In the genomic region with DNA sequence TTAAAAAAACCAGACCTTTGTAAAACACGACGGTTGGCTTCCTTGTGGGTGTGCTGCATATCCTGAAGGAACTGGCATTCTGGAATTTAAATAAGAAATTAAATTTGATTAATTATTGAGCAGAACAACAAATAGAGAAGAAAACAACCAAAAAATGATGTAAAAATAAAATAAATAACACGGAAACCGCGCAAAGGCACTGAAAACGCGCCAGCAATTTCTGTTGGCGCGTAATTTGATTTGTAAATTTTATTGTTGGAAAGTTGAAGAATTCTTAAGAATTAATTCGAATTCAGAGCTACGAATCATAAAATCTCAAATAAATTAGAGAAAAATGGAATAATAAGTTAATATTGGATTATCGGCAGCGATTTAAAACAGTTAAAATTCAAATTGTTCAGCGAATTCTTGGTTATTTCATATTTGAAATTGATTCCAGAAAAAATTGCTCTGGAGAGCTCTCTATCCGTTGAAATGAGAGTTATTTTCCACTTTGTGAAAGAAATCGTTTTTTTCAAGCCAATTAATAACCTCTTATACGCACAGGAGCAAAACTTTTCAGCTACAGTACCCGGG, we compare ENCODE assay signal across 7 worm cellular contexts.
A peak's percentile ranks its signal among the peaks of the same experiment; 100 is the strongest.
TF ChIP-seq lines count a peak whose summit lies in the region.

A gene (minus strand): TSS at position 79 of the 576 bp plus-strand sequence.

TF ChIP-seq in whole organism, L1 larva, 84 proteins besides CTCF, POLR2A, EP300 and RAD21 (continues in another document):
- TF ChIP-seq lsy-2 (tag; optimal IDR thresholded peaks at IDR 0.05; lab: Kevin White, UChicago) = peak; percentile 87 to 89
- TF ChIP-seq snpc-4 (tag; optimal IDR thresholded peaks at IDR 0.05; lab: Kevin White, UChicago) = peak; percentile 88
- no peak for TF ChIP-seq vab-15 (tag; optimal IDR thresholded peaks at IDR 0.05; lab: Kevin White, UChicago)
- TF ChIP-seq dpl-1 (GFP tag; optimal IDR thresholded peaks at IDR 0.05; lab: Kevin White, UChicago) = peak; percentile 91 to 96 (median 96)
- TF ChIP-seq grh-1 (GFP tag; IDR thresholded peaks at IDR 0.05; lab: Robert Waterston, UW) = peak; percentile 67
- TF ChIP-seq pax-3 (tag; optimal IDR thresholded peaks at IDR 0.05; lab: Kevin White, UChicago) = peak; percentile 23
- peak; percentile 5 for TF ChIP-seq nhr-237 (tag; optimal IDR thresholded peaks at IDR 0.05; lab: Kevin White, UChicago)
- TF ChIP-seq hlh-4 (tag; optimal IDR thresholded peaks at IDR 0.05; lab: Kevin White, UChicago) = no peak
- TF ChIP-seq nhr-20 (tag; optimal IDR thresholded peaks at IDR 0.05; lab: Kevin White, UChicago) = peak; percentile 88
- TF ChIP-seq tbx-2 (tag; optimal IDR thresholded peaks at IDR 0.05; lab: Kevin White, UChicago) = peak; percentile 86
- TF ChIP-seq unc-130 (tag; optimal IDR thresholded peaks at IDR 0.05; lab: Kevin White, UChicago) = peak; percentile 87
- peak; percentile 71 for TF ChIP-seq unc-86 (tag; optimal IDR thresholded peaks at IDR 0.05; lab: Kevin White, UChicago)

TF ChIP-seq in whole organism, L2 larva, 48 proteins besides CTCF, POLR2A, EP300 and RAD21 (continues in another document):
- TF ChIP-seq unc-62 (GFP tag; optimal IDR thresholded peaks at IDR 0.05; lab: Kevin White, UChicago) = no peak
- peak; percentile 56 for TF ChIP-seq nhr-25 (tag; optimal IDR thresholded peaks at IDR 0.05; lab: Kevin White, UChicago)
- no peak for TF ChIP-seq nhr-77 (tag; optimal IDR thresholded peaks at IDR 0.05; lab: Kevin White, UChicago)
- no peak for TF ChIP-seq nhr-23 (tag; optimal IDR thresholded peaks at IDR 0.05; lab: Kevin White, UChicago)
- no peak for TF ChIP-seq skn-1 (tag; optimal IDR thresholded peaks at IDR 0.05; lab: Kevin White, UChicago)
- TF ChIP-seq sma-9 (GFP tag; optimal IDR thresholded peaks at IDR 0.05; lab: Kevin White, UChicago) = peak; percentile 85
- no peak for TF ChIP-seq sma-9 (tag; optimal IDR thresholded peaks at IDR 0.05; lab: Kevin White, UChicago)
- TF ChIP-seq mdl-1 (tag; optimal IDR thresholded peaks at IDR 0.05; lab: Kevin White, UChicago) = no peak
- TF ChIP-seq peb-1 (tag; optimal IDR thresholded peaks at IDR 0.05; lab: Kevin White, UChicago) = no peak
- no peak for TF ChIP-seq Y55F3AM.14 (GFP tag; optimal IDR thresholded peaks at IDR 0.05; lab: Kevin White, UChicago)
- TF ChIP-seq lin-39 (tag; optimal IDR thresholded peaks at IDR 0.05; lab: Kevin White, UChicago) = no peak
- TF ChIP-seq F13H6.1 (tag; optimal IDR thresholded peaks at IDR 0.05; lab: Kevin White, UChicago) = peak; percentile 66
- TF ChIP-seq unc-55 (GFP tag; optimal IDR thresholded peaks at IDR 0.05; lab: Kevin White, UChicago) = peak; percentile 90

TF ChIP-seq in whole organism, L3 larva, 47 proteins besides CTCF, POLR2A, EP300 and RAD21 (continues in another document):
- TF ChIP-seq pqm-1 (tag; optimal IDR thresholded peaks at IDR 0.05; lab: Kevin White, UChicago) (no peak), hmg-11 (tag; optimal IDR thresholded peaks at IDR 0.05; lab: Kevin White, UChicago) (peak; percentile 53), elt-1 (tag; optimal IDR thresholded peaks at IDR 0.05; lab: Kevin White, UChicago) (no peak), nfya-1 (tag; optimal IDR thresholded peaks at IDR 0.05; lab: Kevin White, UChicago; ENCODE audit: insufficient read depth) (peak; percentile 84), aly-2 (tag; optimal IDR thresholded peaks at IDR 0.05; lab: Kevin White, UChicago) (no peak), pha-4 (tag; optimal IDR thresholded peaks at IDR 0.05; lab: Kevin White, UChicago) (peak; percentile 90), R02D3.7 (tag; optimal IDR thresholded peaks at IDR 0.05; lab: Kevin White, UChicago) (peak; percentile 44), jun-1 (tag; optimal IDR thresholded peaks at IDR 0.05; lab: Kevin White, UChicago) (no peak), snpc-4 (tag; optimal IDR thresholded peaks at IDR 0.05; lab: Kevin White, UChicago) (peak; percentile 91), nhr-67 (tag; optimal IDR thresholded peaks at IDR 0.05; lab: Kevin White, UChicago) (no peak), lin-39 (tag; optimal IDR thresholded peaks at IDR 0.05; lab: Kevin White, UChicago) (peak; percentile 19), ceh-82 (tag; optimal IDR thresholded peaks at IDR 0.05; lab: Kevin White, UChicago) (no peak), ceh-28 (tag; optimal IDR thresholded peaks at IDR 0.05; lab: Kevin White, UChicago) (no peak)

TF ChIP-seq in whole organism, L4 larva, 104 proteins besides CTCF, POLR2A, EP300 and RAD21 (continues in another document):
- TF ChIP-seq nhr-41 (GFP tag; IDR thresholded peaks at IDR 0.05; lab: Robert Waterston, UW) (no peak), mxl-2 (GFP tag; conservative IDR thresholded peaks at IDR 0.05; lab: Robert Waterston, UW) (no peak), lin-1 (GFP tag; IDR thresholded peaks at IDR 0.05; lab: Robert Waterston, UW) (no peak), dve-1 (tag; optimal IDR thresholded peaks at IDR 0.05; lab: Kevin White, UChicago; ENCODE audit: insufficient read depth) (no peak), mes-2 (tag; optimal IDR thresholded peaks at IDR 0.05; lab: Kevin White, UChicago; ENCODE audit: poor library complexity, severe bottlenecking) (peak; percentile 88), hif-1 (tag; optimal IDR thresholded peaks at IDR 0.05; lab: Kevin White, UChicago) (no peak), ceh-20 (GFP tag; IDR thresholded peaks at IDR 0.05; lab: Robert Waterston, UW) (no peak), hmg-1.1 (GFP tag; IDR thresholded peaks at IDR 0.05; lab: Robert Waterston, UW) (0 out of 2 replicates have a peak, but pooled peaks have one; percentile 16), hlh-11 (tag; optimal IDR thresholded peaks at IDR 0.05; lab: Kevin White, UChicago) (peak; percentile 34), zip-11 (GFP tag; IDR thresholded peaks at IDR 0.05; lab: Robert Waterston, UW) (no peak), mdl-1 (tag; optimal IDR thresholded peaks at IDR 0.05; lab: Kevin White, UChicago) (peak in 1 of 2 experiments; percentile 17), nhr-102 (tag; optimal IDR thresholded peaks at IDR 0.05; lab: Kevin White, UChicago) (peak; percentile 50)

TF ChIP-seq in whole organism, late embryonic, 69 proteins besides CTCF, POLR2A, EP300 and RAD21:
- TF ChIP-seq unc-42 (tag; optimal IDR thresholded peaks at IDR 0.05; lab: Kevin White, UChicago) = peak; percentile 57
- peak; percentile 6 for TF ChIP-seq nfya-1 (tag; optimal IDR thresholded peaks at IDR 0.05; lab: Kevin White, UChicago)
- TF ChIP-seq gmeb-2 (tag; optimal IDR thresholded peaks at IDR 0.05; lab: Kevin White, UChicago) = no peak

TF ChIP-seq in whole organism, mixed stage, embryonic, 35 proteins besides CTCF, POLR2A, EP300 and RAD21:
- TF ChIP-seq lsy-2 (tag; optimal IDR thresholded peaks at IDR 0.05; lab: Kevin White, UChicago) = peak; percentile 38
- peak; percentile 84 for TF ChIP-seq ces-1 (GFP tag; optimal IDR thresholded peaks at IDR 0.05; lab: Kevin White, UChicago)
- TF ChIP-seq snpc-4 (tag; optimal IDR thresholded peaks at IDR 0.05; lab: Kevin White, UChicago) = no peak
- TF ChIP-seq M03D4.4 (tag; optimal IDR thresholded peaks at IDR 0.05; lab: Kevin White, UChicago) = no peak
- no peak for TF ChIP-seq lin-13 (tag; optimal IDR thresholded peaks at IDR 0.05; lab: Kevin White, UChicago)
- TF ChIP-seq nhr-2 (tag; optimal IDR thresholded peaks at IDR 0.05; lab: Kevin White, UChicago) = no peak
- no peak for TF ChIP-seq unc-120 (tag; optimal IDR thresholded peaks at IDR 0.05; lab: Kevin White, UChicago; ENCODE audit: poor library complexity, severe bottlenecking)
- TF ChIP-seq mep-1 (tag; optimal IDR thresholded peaks at IDR 0.05; lab: Kevin White, UChicago) = peak; percentile 37
- no peak for TF ChIP-seq cnd-1 (tag; optimal IDR thresholded peaks at IDR 0.05; lab: Kevin White, UChicago)
- TF ChIP-seq pha-4 (tag; optimal IDR thresholded peaks at IDR 0.05; lab: Kevin White, UChicago) = peak; percentile 13
- peak; percentile 29 for TF ChIP-seq nhr-237 (tag; optimal IDR thresholded peaks at IDR 0.05; lab: Kevin White, UChicago)

TF ChIP-seq in whole organism, young adult, 124 proteins besides CTCF, POLR2A, EP300 and RAD21 (continues in another document):
- no peak for TF ChIP-seq F22D6.2 (tag; optimal IDR thresholded peaks at IDR 0.05; lab: Kevin White, UChicago)
- TF ChIP-seq tlf-1 (GFP tag; optimal IDR thresholded peaks at IDR 0.05; lab: Kevin White, UChicago) = peak; percentile 35
- TF ChIP-seq ztf-18 (tag; optimal IDR thresholded peaks at IDR 0.05; lab: Kevin White, UChicago) = peak; percentile 92
- TF ChIP-seq tbp1 (GFP tag; optimal IDR thresholded peaks at IDR 0.05; lab: Kevin White, UChicago) = peak; percentile 7
- TF ChIP-seq ceh-79 (tag; optimal IDR thresholded peaks at IDR 0.05; lab: Kevin White, UChicago) = no peak
- peak; percentile 3 for TF ChIP-seq snpc-1.3 (tag; optimal IDR thresholded peaks at IDR 0.05; lab: Kevin White, UChicago; ENCODE audit: insufficient read depth)
- no peak for TF ChIP-seq F49E8.2 (tag; optimal IDR thresholded peaks at IDR 0.05; lab: Kevin White, UChicago; ENCODE audit: insufficient read depth)
- TF ChIP-seq efl-1 (GFP tag; optimal IDR thresholded peaks at IDR 0.05; lab: Kevin White, UChicago) = peak; percentile 63
- peak; percentile 55 for TF ChIP-seq xnd-1 (tag; optimal IDR thresholded peaks at IDR 0.05; lab: Kevin White, UChicago)
- peak; percentile 92 for TF ChIP-seq lin-54 (GFP tag; optimal IDR thresholded peaks at IDR 0.05; lab: Kevin White, UChicago)
- peak; percentile 71 for TF ChIP-seq mcd-1 (GFP tag; IDR thresholded peaks at IDR 0.05; lab: Robert Waterston, UW)
- TF ChIP-seq dpl-1 (GFP tag; optimal IDR thresholded peaks at IDR 0.05; lab: Kevin White, UChicago) = peak; percentile 76
- TF ChIP-seq let-607 (tag; optimal IDR thresholded peaks at IDR 0.05; lab: Kevin White, UChicago) = peak in 1 of 2 experiments; percentile 29
- TF ChIP-seq lsl-1 (GFP tag; optimal IDR thresholded peaks at IDR 0.05; lab: Kevin White, UChicago) = peak; percentile 68
- TF ChIP-seq madf-6 (GFP tag; IDR thresholded peaks at IDR 0.05; lab: Robert Waterston, UW) = peak; percentile 55
- no peak for TF ChIP-seq nfya-2 (GFP tag; IDR thresholded peaks at IDR 0.05; lab: Robert Waterston, UW)
- peak; percentile 25; the same call in 1 of the 2 replicates for TF ChIP-seq D2030.7 (GFP tag; IDR thresholded peaks at IDR 0.05; lab: Robert Waterston, UW)
- peak; percentile 32 for TF ChIP-seq F33H1.4 (GFP tag; IDR thresholded peaks at IDR 0.05; lab: Robert Waterston, UW)
- TF ChIP-seq snpc-4 (GFP tag; optimal IDR thresholded peaks at IDR 0.05; lab: Kevin White, UChicago) = no peak
- TF ChIP-seq snpc-4 (tag; optimal IDR thresholded peaks at IDR 0.05; lab: Kevin White, UChicago) = peak in 2 of 4 experiments; percentile 36 to 58
- TF ChIP-seq pha-4 (tag; optimal IDR thresholded peaks at IDR 0.05; lab: Kevin White, UChicago) = peak; percentile 92
- peak; percentile 41 for TF ChIP-seq snpc-3.4 (tag; optimal IDR thresholded peaks at IDR 0.05; lab: Kevin White, UChicago)
- TF ChIP-seq attf-5 (GFP tag; optimal IDR thresholded peaks at IDR 0.05; lab: Kevin White, UChicago) = peak; percentile 42
- no peak for TF ChIP-seq bed-1 (GFP tag; IDR thresholded peaks at IDR 0.05; lab: Robert Waterston, UW)
- TF ChIP-seq K11D2.4 (GFP tag; IDR thresholded peaks at IDR 0.05; lab: Robert Waterston, UW) = no peak
- 0 out of 2 replicates have a peak, but pooled peaks have one; percentile 27 for TF ChIP-seq rcor-1 (GFP tag; IDR thresholded peaks at IDR 0.05; lab: Robert Waterston, UW)
